Worm (Caenorhabditis elegans) whole organism, late embryonic: ENCODE measurements around the gene F45E12.6.

Experiments
- K09A11.1 ChIP-seq: sonication (generic microtip); optimal IDR thresholded peaks from 2 replicates; lab custom pipeline; 2017; ENCODE audit warnings: antibody characterized with exemption, mild to moderate bottlenecking, missing genetic modification characterization, missing compliant biosample characterization; ENCODE audit not compliant: insufficient read depth
- ceh-14 ChIP-seq: sonication (generic microtip); optimal IDR thresholded peaks from 2 replicates; lab custom pipeline; 2016; ENCODE audit warnings: missing genotype, missing genetic modification characterization, missing compliant biosample characterization
- ceh-22 ChIP-seq: sonication (generic microtip); optimal IDR thresholded peaks from 2 replicates; lab custom pipeline; 2017; ENCODE audit warnings: missing biosample characterization, missing genetic modification characterization
- ceh-31 ChIP-seq: sonication (generic microtip); optimal IDR thresholded peaks from 2 replicates; lab custom pipeline; 2016; ENCODE audit warnings: missing genetic modification characterization, missing compliant biosample characterization
- ceh-48 ChIP-seq: sonication (generic microtip); optimal IDR thresholded peaks from 2 replicates; lab custom pipeline; 2016; ENCODE audit warnings: missing genetic modification characterization, inconsistent platforms, missing compliant biosample characterization
- fkh-10 ChIP-seq: fragments of 150-350 bp; optimal IDR thresholded peaks from 2 replicates; lab custom pipeline; 2014; ENCODE audit warnings: missing biosample characterization, missing genetic modification reagents, missing genetic modification characterization
- gmeb-2 ChIP-seq: sonication (generic microtip); optimal IDR thresholded peaks from 2 replicates; lab custom pipeline; 2016; ENCODE audit warnings: missing genetic modification characterization, inconsistent platforms, missing compliant biosample characterization
- hlh-6 ChIP-seq: sonication (generic microtip); optimal IDR thresholded peaks from 2 replicates; lab custom pipeline; 2016; ENCODE audit warnings: missing genotype, missing genetic modification characterization, missing compliant biosample characterization
- hlh-8 ChIP-seq: sonication (generic microtip); optimal IDR thresholded peaks from 2 replicates; lab custom pipeline; 2016; ENCODE audit warnings: missing genotype, missing genetic modification characterization, missing compliant biosample characterization
- pqm-1 ChIP-seq: sonication (generic microtip); optimal IDR thresholded peaks from 2 replicates; lab custom pipeline; 2016; ENCODE audit warnings: missing genetic modification characterization, missing compliant biosample characterization

ce11 chrII:7343668-7344067 lies 29.7 kb upstream of the F45E12.6 start:
- TF ChIP-seq K09A11.1: no peak
- TF ChIP-seq ceh-14: no peak
- TF ChIP-seq hlh-6 (tag; lab: Kevin White, UChicago): no peak
- no peak for TF ChIP-seq gmeb-2 (tag; lab: Kevin White, UChicago)
- no peak for TF ChIP-seq ceh-48 (tag; lab: Kevin White, UChicago)
- TF ChIP-seq pqm-1 (tag; lab: Kevin White, UChicago): no peak
- TF ChIP-seq fkh-10 (GFP tag; lab: Kevin White, UChicago): no peak
- TF ChIP-seq ceh-31 (tag; lab: Kevin White, UChicago): no peak
- TF ChIP-seq ceh-22 (tag; lab: Kevin White, UChicago): no peak
- TF ChIP-seq hlh-8 (tag; lab: Kevin White, UChicago): no peak
